Worm (Caenorhabditis elegans) whole organism, late embryonic: Measurements from ENCODE around the gene nhr-202.

Experiments
- ceh-9 ChIP-seq: sonication (generic microtip); optimal IDR thresholded peaks from 2 replicates; lab custom pipeline; 2016; ENCODE audit warnings: mild to moderate bottlenecking, missing genetic modification characterization, inconsistent platforms, missing compliant biosample characterization
- pat-9 ChIP-seq: fragments of 200-800 bp; sonication (Bioruptor generic); optimal IDR thresholded peaks from 2 replicates; lab custom pipeline; 2018; ENCODE audit warnings: mild to moderate bottlenecking, missing genetic modification characterization, moderate library complexity, missing compliant biosample characterization
- pha-4 ChIP-seq: fragments of 150-350 bp; optimal IDR thresholded peaks from 2 replicates; lab custom pipeline; 2018; ENCODE audit warnings: missing biosample characterization, missing genetic modification reagents, missing genetic modification characterization
- tbx-7 ChIP-seq: sonication (generic microtip); optimal IDR thresholded peaks from 2 replicates; lab custom pipeline; 2016; ENCODE audit warnings: missing genotype, missing genetic modification characterization, missing compliant biosample characterization

- TF ChIP-seq ceh-9 (tag; lab: Kevin White, UChicago) (no peak), pat-9 (tag; lab: Kevin White, UChicago) (no peak), pha-4 (tag; lab: Kevin White, UChicago) (no peak), tbx-7 (no peak)
These were observed 47.3 kb upstream of the nhr-202 start for ce11 chrV:415072-415471.
